Worm (Caenorhabditis elegans) whole organism, L1 larva: ENCODE results near the gene T06D4.1.

ENCODE experiments used
- C04F5.9 ChIP-seq: sonication (generic microtip); optimal IDR thresholded peaks from 2 replicates; lab custom pipeline; 2016; ENCODE audit warnings: missing genetic modification characterization, missing compliant biosample characterization
- C16A3.4 ChIP-seq: fragments of 150-350 bp; optimal IDR thresholded peaks from 2 replicates; lab custom pipeline; 2014; ENCODE audit warnings: missing biosample characterization, missing genetic modification characterization
- alr-1 ChIP-seq: fragments of 200-800 bp; sonication (Bioruptor generic); optimal IDR thresholded peaks from 2 replicates; lab custom pipeline; 2018; ENCODE audit warnings: borderline replicate concordance, mild to moderate bottlenecking, missing genetic modification characterization, missing compliant biosample characterization
- ama-1 ChIP-seq: fragments of 150-350 bp; optimal IDR thresholded peaks from 2 replicates; lab custom pipeline; 2014
- blmp-1 ChIP-seq: fragments of 150-350 bp; optimal IDR thresholded peaks from 2 replicates; lab custom pipeline; 2014; ENCODE audit warnings: missing biosample characterization, missing genetic modification characterization
- ceh-8 ChIP-seq: fragments of 200-800 bp; sonication (Bioruptor generic); optimal IDR thresholded peaks from 2 replicates; lab custom pipeline; 2018; ENCODE audit warnings: mild to moderate bottlenecking, missing genetic modification characterization, moderate library complexity, missing compliant biosample characterization
- egl-13 ChIP-seq: sonication (generic microtip); optimal IDR thresholded peaks from 2 replicates; lab custom pipeline; 2016; ENCODE audit warnings: missing genotype, missing genetic modification reagents, missing genetic modification characterization, missing compliant biosample characterization
- elt-2 ChIP-seq: sonication (generic microtip); optimal IDR thresholded peaks from 2 replicates; lab custom pipeline; 2016; ENCODE audit warnings: missing genetic modification characterization, mild to moderate bottlenecking, inconsistent platforms, missing compliant biosample characterization, missing genetic modification reagents
- ets-5 ChIP-seq: fragments of 200-800 bp; sonication (Bioruptor generic); IDR thresholded peaks from 2 replicates; pipeline ENCODE4 v1.3.6; 2022; ENCODE audit warnings: missing genetic modification characterization, missing compliant biosample characterization
- fkh-4 ChIP-seq: sonication (generic microtip); optimal IDR thresholded peaks from 2 replicates; lab custom pipeline; 2016; ENCODE audit warnings: missing compliant biosample characterization, missing genetic modification characterization, borderline replicate concordance
- grh-1 ChIP-seq: fragments of 200-800 bp; sonication (Bioruptor generic); IDR thresholded peaks from 2 replicates; pipeline ENCODE4 v1.3.6; 2022; ENCODE audit warnings: missing genetic modification reagents, missing genetic modification characterization, missing compliant biosample characterization
- hlh-17 ChIP-seq: fragments of 200-800 bp; sonication (Bioruptor generic); optimal IDR thresholded peaks from 2 replicates; lab custom pipeline; 2018; ENCODE audit warnings: missing genetic modification characterization, mild to moderate bottlenecking, missing compliant biosample characterization, moderate library complexity, borderline replicate concordance
- hlh-4 ChIP-seq: sonication (generic microtip); optimal IDR thresholded peaks from 2 replicates; lab custom pipeline; 2016; ENCODE audit warnings: mild to moderate bottlenecking, missing genetic modification characterization, missing compliant biosample characterization
- irx-1 ChIP-seq: sonication (generic microtip); optimal IDR thresholded peaks from 2 replicates; lab custom pipeline; 2016; ENCODE audit warnings: missing genetic modification characterization, missing compliant biosample characterization
- lin-14 ChIP-seq: fragments of 200-800 bp; sonication (Bioruptor generic); optimal IDR thresholded peaks from 2 replicates; lab custom pipeline; 2018; ENCODE audit warnings: mild to moderate bottlenecking, missing genetic modification characterization, moderate library complexity, missing compliant biosample characterization
- mef-2 ChIP-seq: fragments of 150-350 bp; optimal IDR thresholded peaks from 2 replicates; lab custom pipeline; 2014; ENCODE audit warnings: missing biosample characterization, missing genetic modification characterization
- nhr-11 ChIP-seq: fragments of 150-350 bp; optimal IDR thresholded peaks from 2 replicates; lab custom pipeline; 2014; ENCODE audit warnings: missing biosample characterization, missing genetic modification characterization
- nhr-12 ChIP-seq: sonication (generic microtip); optimal IDR thresholded peaks from 2 replicates; lab custom pipeline; 2017; ENCODE audit warnings: missing biosample characterization, missing genetic modification characterization
- nhr-20 ChIP-seq: sonication (generic microtip); optimal IDR thresholded peaks from 2 replicates; lab custom pipeline; 2016; ENCODE audit warnings: mild to moderate bottlenecking, missing genetic modification characterization, missing compliant biosample characterization
- nhr-237 ChIP-seq: fragments of 150-350 bp; optimal IDR thresholded peaks from 2 replicates; lab custom pipeline; 2014; ENCODE audit warnings: missing biosample characterization, missing genetic modification characterization
- nhr-28 ChIP-seq: fragments of 150-350 bp; optimal IDR thresholded peaks from 2 replicates; lab custom pipeline; 2014; ENCODE audit warnings: missing biosample characterization, missing genetic modification characterization
- nhr-71 ChIP-seq: sonication (generic microtip); optimal IDR thresholded peaks from 2 replicates; lab custom pipeline; 2016; ENCODE audit warnings: mild to moderate bottlenecking, missing genetic modification characterization, moderate library complexity, missing compliant biosample characterization
- nhr-85 ChIP-seq: sonication (generic microtip); peaks from one replicate; lab custom pipeline; 2016; ENCODE audit warnings: missing genetic modification characterization, inconsistent platforms, missing compliant biosample characterization
- pag-3 ChIP-seq: sonication (generic microtip); optimal IDR thresholded peaks from 2 replicates; lab custom pipeline; 2017; ENCODE audit warnings: missing genetic modification characterization, mild to moderate bottlenecking, missing compliant biosample characterization, antibody characterized with exemption, borderline replicate concordance; ENCODE audit not compliant: insufficient read depth
- rnt-1 ChIP-seq: sonication (generic microtip); optimal IDR thresholded peaks from 2 replicates; lab custom pipeline; 2016; ENCODE audit warnings: mild to moderate bottlenecking, missing genetic modification characterization, moderate library complexity, missing compliant biosample characterization
- skn-1 ChIP-seq: fragments of 150-350 bp; optimal IDR thresholded peaks from 2 replicates; lab custom pipeline; 2014; ENCODE audit warnings: missing biosample characterization, missing genetic modification characterization
- snu-23 ChIP-seq: sonication (generic microtip); optimal IDR thresholded peaks from 2 replicates; lab custom pipeline; 2016; ENCODE audit warnings: missing genetic modification characterization, missing compliant biosample characterization
- swsn-7 ChIP-seq: sonication (generic microtip); optimal IDR thresholded peaks from 2 replicates; lab custom pipeline; 2016; ENCODE audit warnings: missing genetic modification characterization, missing compliant biosample characterization
- unc-30 ChIP-seq: sonication (generic microtip); optimal IDR thresholded peaks from 2 replicates; lab custom pipeline; 2017; ENCODE audit warnings: missing biosample characterization, missing genetic modification characterization
- unc-62 ChIP-seq: fragments of 150-350 bp; optimal IDR thresholded peaks from 2 replicates; lab custom pipeline; 2014; ENCODE audit warnings: missing biosample characterization, missing genetic modification reagents, missing genetic modification characterization
- unc-98 ChIP-seq: fragments of 200-800 bp; sonication (Bioruptor generic); IDR thresholded peaks from 2 replicates; pipeline ENCODE4 v1.3.6; 2022; ENCODE audit warnings: missing genetic modification characterization, missing compliant biosample characterization
- xbp-1 ChIP-seq: sonication (generic microtip); optimal IDR thresholded peaks from 2 replicates; lab custom pipeline; 2016; ENCODE audit warnings: missing genetic modification characterization, missing compliant biosample characterization

T06D4.1 gene

DNA sequence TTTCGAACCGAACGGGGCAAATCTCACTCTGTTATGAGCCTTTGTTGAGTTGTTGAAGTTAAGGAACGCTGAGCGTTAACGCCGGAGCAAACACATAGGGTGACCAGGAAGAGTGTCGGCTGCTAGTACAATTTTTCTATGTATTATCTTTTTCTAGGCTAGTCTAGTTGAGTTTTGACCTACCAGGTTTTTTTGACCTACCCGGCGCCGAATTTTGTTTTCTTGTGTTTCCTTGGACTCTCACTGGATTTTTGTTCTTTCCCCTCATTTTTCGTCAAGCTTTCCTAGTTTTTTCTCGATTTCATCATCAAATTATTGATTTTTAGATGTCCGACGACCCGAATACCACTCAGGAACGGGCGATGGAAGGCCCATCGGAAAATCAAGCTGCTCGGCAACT, at the start of gene T06D4.1:
Gene T06D4.1, plus strand, starts transcription at position 321 of the 400 bp plus-strand sequence.
- TF ChIP-seq fkh-4: no peak
- TF ChIP-seq alr-1: no peak
- TF ChIP-seq ceh-8: no peak
- no peak for TF ChIP-seq unc-98 (GFP tag; lab: Robert Waterston, UW)
- TF ChIP-seq hlh-4 (tag; lab: Kevin White, UChicago): no peak
- TF ChIP-seq rnt-1 (tag; lab: Kevin White, UChicago): no peak
- TF ChIP-seq hlh-17 (GFP tag; lab: Kevin White, UChicago): no peak
- TF ChIP-seq elt-2 (tag; lab: Kevin White, UChicago): no peak
- TF ChIP-seq blmp-1 (tag; lab: Kevin White, UChicago): no peak

DNA sequence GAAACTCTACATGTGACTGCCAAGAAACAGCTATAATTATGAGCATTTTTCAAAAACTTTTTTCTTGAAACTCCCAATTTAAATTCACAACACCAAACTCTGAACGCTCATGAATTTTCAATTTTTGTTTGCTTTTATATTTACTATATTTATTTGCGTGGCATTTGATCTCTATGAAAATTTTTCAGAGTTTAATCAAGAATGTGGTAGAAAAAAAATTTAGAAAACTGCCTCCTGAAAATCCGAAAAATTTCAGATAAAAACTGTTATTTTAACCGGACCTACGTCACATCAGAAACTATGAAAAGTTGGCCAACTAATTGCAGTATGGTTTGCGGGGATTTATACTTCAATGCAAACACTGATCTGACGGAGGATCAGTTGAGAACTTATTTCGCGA, 49.6 kb upstream of the T06D4.1 start, which contains the start of gene irld-27:
Gene irld-27, plus strand, starts transcription at position 301 of the 400 bp plus-strand sequence.
- TF ChIP-seq nhr-85 (tag; lab: Kevin White, UChicago): no peak

DNA sequence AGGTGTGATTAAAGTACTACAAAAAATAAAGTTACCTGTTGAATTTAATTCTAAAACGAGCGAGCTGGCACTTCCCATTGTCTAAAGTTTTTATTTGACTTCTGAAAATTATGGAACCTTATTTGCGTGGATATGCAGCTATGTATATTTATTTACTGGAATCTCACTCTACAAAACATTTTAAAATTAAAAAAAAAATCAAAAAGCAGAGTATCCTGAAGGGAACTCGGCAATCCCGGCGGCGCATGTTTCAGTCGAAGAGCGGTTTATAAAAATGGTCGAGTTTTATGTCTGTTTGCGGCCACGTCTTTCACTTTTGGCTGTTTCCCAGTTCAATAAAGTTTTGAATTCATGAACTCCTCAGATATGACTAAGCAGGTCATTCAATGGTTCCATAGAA, 44.6 kb upstream of the T06D4.1 start, which contains the start of gene F14D2.19:
Gene F14D2.19, minus strand, starts transcription at position 101 of the 400 bp plus-strand sequence.
- TF ChIP-seq nhr-28 (no peak), unc-62 (GFP tag; lab: Kevin White, UChicago) (no peak), hlh-17 (GFP tag; lab: Kevin White, UChicago) (no peak), swsn-7 (tag; lab: Kevin White, UChicago) (no peak), skn-1 (no peak), xbp-1 (tag; lab: Kevin White, UChicago) (no peak), ets-5 (GFP tag; lab: Robert Waterston, UW) (no peak), lin-14 (GFP tag; lab: Kevin White, UChicago) (no peak)

DNA sequence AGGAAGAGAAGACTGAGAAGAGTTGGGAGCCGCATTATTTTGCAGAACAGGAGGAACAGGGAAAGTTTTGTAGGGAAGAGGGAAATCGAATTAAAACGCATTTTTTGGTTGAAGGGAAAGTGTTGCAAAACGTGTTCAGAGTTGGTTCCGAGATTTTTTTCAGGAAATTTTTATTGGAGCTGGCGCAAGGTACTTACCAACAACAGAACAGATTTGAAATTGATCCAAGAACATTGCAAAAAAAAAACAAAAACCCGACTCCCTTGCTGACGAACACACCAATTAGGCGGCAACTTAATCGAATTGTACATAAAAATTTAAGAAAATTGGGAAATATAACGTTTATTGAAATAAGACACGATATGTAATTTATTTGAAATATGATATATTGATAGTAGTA, 43.1 kb upstream of the T06D4.1 start, which contains the start of gene F14D2.7:
Gene F14D2.7, minus strand, starts transcription at position 101 of the 400 bp plus-strand sequence.
- no peak for TF ChIP-seq pag-3 (tag; lab: Kevin White, UChicago)
- no peak for TF ChIP-seq nhr-12 (tag; lab: Kevin White, UChicago)
- no peak for TF ChIP-seq C16A3.4
- TF ChIP-seq ama-1 (lab: Kevin White, UChicago): no peak
- TF ChIP-seq nhr-11 (tag; lab: Kevin White, UChicago): no peak
- TF ChIP-seq irx-1 (tag; lab: Kevin White, UChicago): no peak
- TF ChIP-seq nhr-237: no peak
- no peak for TF ChIP-seq mef-2 (tag; lab: Kevin White, UChicago)
- no peak for TF ChIP-seq swsn-7 (tag; lab: Kevin White, UChicago)
- no peak for TF ChIP-seq unc-98 (GFP tag; lab: Robert Waterston, UW)

DNA sequence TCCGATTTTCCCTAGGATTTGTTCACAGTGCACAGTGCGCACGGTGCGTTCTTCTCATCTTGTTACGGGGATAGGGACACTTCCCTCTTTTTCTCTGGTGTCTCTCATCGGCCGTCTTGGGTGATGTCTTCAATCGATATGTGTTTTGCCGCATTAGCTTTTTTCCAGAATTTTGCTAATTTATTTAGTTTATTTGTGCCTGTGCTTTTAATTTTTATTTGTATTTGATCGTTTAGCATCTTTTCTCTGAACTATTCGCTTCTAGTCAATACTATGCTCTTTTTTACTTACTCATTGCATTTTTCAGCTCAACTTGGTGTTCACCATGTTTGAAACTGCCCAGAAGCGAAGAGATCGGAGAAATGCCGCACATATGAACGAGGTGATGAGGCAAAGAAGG, 41.4 kb upstream of the T06D4.1 start, which contains the start of gene F14D2.5:
Gene F14D2.5, plus strand, starts transcription at position 301 of the 400 bp plus-strand sequence.
- TF ChIP-seq rnt-1 (tag; lab: Kevin White, UChicago) (no peak), nhr-71 (tag; lab: Kevin White, UChicago) (no peak), egl-13 (tag; lab: Kevin White, UChicago) (no peak), unc-30 (tag; lab: Kevin White, UChicago) (no peak), lin-14 (GFP tag; lab: Kevin White, UChicago) (no peak), nhr-20 (tag; lab: Kevin White, UChicago) (no peak), snu-23 (GFP tag; lab: Kevin White, UChicago) (no peak), nhr-237 (no peak), nhr-12 (tag; lab: Kevin White, UChicago) (no peak), C04F5.9 (tag; lab: Kevin White, UChicago) (no peak), ets-5 (GFP tag; lab: Robert Waterston, UW) (no peak), xbp-1 (tag; lab: Kevin White, UChicago) (no peak), grh-1 (no peak)
- TF ChIP-seq, all 84 proteins: peak for 0
